Worm (Caenorhabditis elegans): ENCODE measurements around the gene srbc-2.

DNA sequence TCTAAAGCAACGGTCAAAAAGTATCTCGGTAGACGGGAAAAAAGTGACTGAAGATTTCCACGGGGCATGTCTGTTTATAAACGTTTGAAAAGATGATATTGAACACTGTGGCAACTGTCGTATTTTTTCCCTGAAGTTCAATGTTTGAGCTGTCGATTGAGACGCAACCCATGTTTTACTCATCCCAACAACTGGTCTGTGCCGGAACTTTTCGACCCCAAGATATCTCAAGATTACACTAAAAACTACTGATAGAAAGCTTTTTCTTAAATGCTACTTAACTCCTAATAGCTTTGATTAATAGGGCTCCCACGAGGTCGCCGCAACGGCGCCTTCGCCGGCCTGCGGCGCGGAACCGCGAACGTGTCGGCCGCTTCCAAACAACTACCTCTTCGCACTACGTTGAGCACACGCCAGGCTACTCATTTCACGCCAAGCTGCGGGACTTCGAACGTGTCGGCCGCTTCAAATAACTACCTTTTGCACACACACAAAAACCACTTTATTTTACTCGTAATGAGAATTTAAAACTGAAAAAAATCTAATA lies 17.9 kb upstream of the srbc-2 start, which contains the start of gene T20D4.15:
- TF ChIP-seq ama-1 (optimal IDR thresholded peaks at IDR 0.05) (no peak), aly-1 (tag; optimal IDR thresholded peaks at IDR 0.05) (no peak), tbx-37 (GFP tag; conservative IDR thresholded peaks at IDR 0.05) (no peak), ceh-13 (GFP tag; optimal IDR thresholded peaks at IDR 0.05) (no peak), sea-1 (GFP tag; conservative IDR thresholded peaks at IDR 0.05) (no peak), F13C5.2 (tag; optimal IDR thresholded peaks at IDR 0.05) (no peak), hmbx-1 (tag; optimal IDR thresholded peaks at IDR 0.05) (no peak), ets-7 (tag; optimal IDR thresholded peaks at IDR 0.05) (no peak)
